Fruit fly (Drosophila melanogaster) whole organism, embryonic: ENCODE data around the gene CG4297.
A peak's percentile ranks its signal among the peaks of the same experiment; 100 is the strongest.

Source experiments
- Awh ChIP-seq: fragments of 200-800 bp; sonication (Bioruptor generic); IDR thresholded peaks from 2 replicates; pipeline ENCODE4, ENCODE4 v1.3.6; 2022; ENCODE audit warnings: missing biosample characterization, missing genetic modification characterization
- CG11504 ChIP-seq: fragments of 200-800 bp; sonication (Bioruptor generic); optimal IDR thresholded peaks from 3 replicates; lab custom pipeline; 2019; ENCODE audit warnings: missing biosample characterization, mild to moderate bottlenecking, missing genetic modification characterization, moderate library complexity
- CG12071 ChIP-seq: fragments of 200-800 bp; sonication (Bioruptor generic); optimal IDR thresholded peaks from 3 replicates; lab custom pipeline; 2018; ENCODE audit warnings: missing biosample characterization, mild to moderate bottlenecking, missing genetic modification characterization
- CG1233 ChIP-seq: fragments of 200-800 bp; sonication (Bioruptor generic); optimal IDR thresholded peaks from 4 replicates; lab custom pipeline; 2018; ENCODE audit warnings: missing biosample characterization, mild to moderate bottlenecking, missing genetic modification characterization
- CG14441 ChIP-seq: fragments of 200-800 bp; sonication (Bioruptor generic); IDR thresholded peaks from 2 replicates; pipeline ENCODE4 v1.3.6; 2022; ENCODE audit warnings: missing biosample characterization, missing genetic modification characterization
- CG17829 ChIP-seq: fragments of 200-800 bp; optimal IDR thresholded peaks from 2 replicates; lab custom pipeline; 2019; ENCODE audit warnings: missing biosample characterization, mild to moderate bottlenecking, missing genetic modification characterization, moderate library complexity
- CG2199 ChIP-seq: fragments of 200-800 bp; sonication (Bioruptor generic); IDR thresholded peaks from 3 replicates; pipeline ENCODE4 v1.3.6; 2022; ENCODE audit warnings: missing biosample characterization, missing genetic modification characterization
- CG2712 ChIP-seq: fragments of 200-800 bp; optimal IDR thresholded peaks from 3 replicates; lab custom pipeline; 2019; ENCODE audit warnings: missing biosample characterization, mild to moderate bottlenecking, missing genetic modification characterization, moderate library complexity
- CG32532 ChIP-seq: fragments of 200-800 bp; sonication (Bioruptor generic); IDR thresholded peaks from 2 replicates; pipeline ENCODE4 v1.3.6; 2022; ENCODE audit warnings: missing biosample characterization, missing genetic modification characterization
- CG3281 ChIP-seq: fragments of 200-800 bp; sonication (Bioruptor generic); optimal IDR thresholded peaks from 3 replicates; lab custom pipeline; 2017; ENCODE audit warnings: missing biosample characterization, mild to moderate bottlenecking, missing genetic modification characterization
- CG34376 ChIP-seq: fragments of 200-800 bp; sonication (Bioruptor generic); optimal IDR thresholded peaks from 2 replicates; lab custom pipeline; 2018; ENCODE audit warnings: missing biosample characterization, mild to moderate bottlenecking, missing genetic modification characterization
- CG3726 ChIP-seq: fragments of 200-800 bp; sonication (Bioruptor generic); IDR thresholded peaks from 3 replicates; pipeline ENCODE4, ENCODE4 v1.3.6; 2022; ENCODE audit warnings: missing biosample characterization, missing genetic modification characterization
- CG42726 ChIP-seq: fragments of 200-800 bp; sonication (Bioruptor generic); IDR thresholded peaks from 2 replicates; pipeline ENCODE4 v1.3.6; 2022; ENCODE audit warnings: missing biosample characterization, missing genetic modification characterization; ENCODE audit not compliant: partially characterized antibody
- CG5953 ChIP-seq: fragments of 200-800 bp; sonication (Bioruptor generic); IDR thresholded peaks from 2 replicates; pipeline ENCODE4 v1.3.6; 2022; ENCODE audit warnings: missing biosample characterization, missing genetic modification characterization
- CG6654 ChIP-seq: fragments of 200-800 bp; sonication (Bioruptor generic); optimal IDR thresholded peaks from 2 replicates; lab custom pipeline; 2017; ENCODE audit warnings: missing biosample characterization, mild to moderate bottlenecking, missing genetic modification characterization
- CG6791 ChIP-seq: fragments of 200-800 bp; sonication (Bioruptor generic); IDR thresholded peaks from 3 replicates; pipeline ENCODE4 v1.3.6; 2022; ENCODE audit warnings: missing biosample characterization, missing genetic modification characterization; ENCODE audit not compliant: partially characterized antibody
- CG7271 ChIP-seq: fragments of 200-800 bp; sonication (Bioruptor generic); optimal IDR thresholded peaks from 2 replicates; lab custom pipeline; 2018; ENCODE audit warnings: missing biosample characterization, mild to moderate bottlenecking, missing genetic modification characterization, moderate library complexity
- CG7839 ChIP-seq: fragments of 200-800 bp; sonication (Bioruptor generic); optimal IDR thresholded peaks from 3 replicates; lab custom pipeline; 2018; ENCODE audit warnings: missing biosample characterization, mild to moderate bottlenecking, missing genetic modification characterization, moderate library complexity
- CG8281 ChIP-seq: fragments of 200-800 bp; sonication (Bioruptor generic); optimal IDR thresholded peaks from 2 replicates; lab custom pipeline; 2018; ENCODE audit warnings: missing biosample characterization, mild to moderate bottlenecking, missing genetic modification characterization, moderate library complexity
- CG9437 ChIP-seq: fragments of 200-800 bp; sonication (Bioruptor generic); optimal IDR thresholded peaks from 2 replicates; lab custom pipeline; 2018; ENCODE audit warnings: missing biosample characterization, mild to moderate bottlenecking, missing genetic modification characterization
- CG9797 ChIP-seq: fragments of 200-800 bp; sonication (Bioruptor generic); optimal IDR thresholded peaks from 3 replicates; lab custom pipeline; 2018; ENCODE audit warnings: missing biosample characterization, mild to moderate bottlenecking, missing genetic modification characterization
- CG9817 ChIP-seq: fragments of 200-800 bp; sonication (Bioruptor generic); optimal IDR thresholded peaks from 2 replicates; lab custom pipeline; 2018; ENCODE audit warnings: missing biosample characterization, mild to moderate bottlenecking, missing genetic modification characterization, moderate library complexity
- Camta ChIP-seq: fragments of 200-800 bp; sonication (Bioruptor generic); optimal IDR thresholded peaks from 2 replicates; lab custom pipeline; 2016; ENCODE audit warnings: missing biosample characterization, missing genetic modification characterization
- Dek ChIP-seq: fragments of 200-800 bp; sonication (Bioruptor generic); optimal IDR thresholded peaks from 3 replicates; lab custom pipeline; 2019; ENCODE audit warnings: missing biosample characterization, mild to moderate bottlenecking, missing genetic modification characterization, moderate library complexity
- Doc3 ChIP-seq: fragments of 200-800 bp; sonication (Bioruptor generic); IDR thresholded peaks from 3 replicates; pipeline ENCODE4 v1.3.6; 2022; ENCODE audit warnings: missing biosample characterization, missing genetic modification characterization; ENCODE audit not compliant: partially characterized antibody
- NC2α ChIP-seq: fragments of 200-800 bp; sonication (Bioruptor generic); optimal IDR thresholded peaks from 2 replicates; lab custom pipeline; 2016; ENCODE audit warnings: missing biosample characterization, missing genetic modification characterization
- Ssrp ChIP-seq: fragments of 200-800 bp; sonication (Bioruptor generic); optimal IDR thresholded peaks from 2 replicates; lab custom pipeline; 2018; ENCODE audit warnings: missing biosample characterization, mild to moderate bottlenecking, missing genetic modification characterization, moderate library complexity
- Usf ChIP-seq: fragments of 200-800 bp; sonication (Bioruptor generic); optimal IDR thresholded peaks from 2 replicates; lab custom pipeline; 2017; ENCODE audit warnings: missing genotype, missing biosample characterization, missing genetic modification characterization
- abd-A ChIP-seq: fragments of 200-800 bp; sonication (Bioruptor generic); optimal IDR thresholded peaks from 3 replicates; lab custom pipeline; 2019; ENCODE audit warnings: missing biosample characterization, mild to moderate bottlenecking, missing genetic modification characterization, moderate library complexity
- amos ChIP-seq: fragments of 200-800 bp; sonication (Bioruptor generic); IDR thresholded peaks from 2 replicates; pipeline ENCODE4 v1.3.6; 2022; ENCODE audit warnings: missing biosample characterization, missing genetic modification characterization; ENCODE audit not compliant: partially characterized antibody
- ato ChIP-seq: fragments of 200-800 bp; sonication (Bioruptor generic); IDR thresholded peaks from 2 replicates; pipeline ENCODE4 v1.3.6; 2022; ENCODE audit warnings: missing biosample characterization, missing genetic modification characterization; ENCODE audit not compliant: partially characterized antibody
- az2 ChIP-seq: fragments of 200-800 bp; sonication (Bioruptor generic); optimal IDR thresholded peaks from 3 replicates; lab custom pipeline; 2016; ENCODE audit warnings: missing biosample characterization, missing genetic modification characterization
- ci ChIP-seq: fragments of 200-800 bp; sonication (Bioruptor generic); IDR thresholded peaks from 3 replicates; pipeline ENCODE4 v1.3.6; 2022; ENCODE audit warnings: missing biosample characterization, missing genetic modification characterization
- fd64A ChIP-seq: fragments of 200-800 bp; sonication (Bioruptor generic); optimal IDR thresholded peaks from 3 replicates; lab custom pipeline; 2018; ENCODE audit warnings: missing biosample characterization, mild to moderate bottlenecking, missing genetic modification characterization
- lola ChIP-seq, 3 experiments: fragments of >200 bp in 2 of 3; fragments of 200-800 bp in 1 of 3; sonication (Bioruptor generic) in 1 of 3; optimal IDR thresholded peaks; 2 replicates each; lab custom pipeline; 2017 to 2019; ENCODE audit warnings: missing biosample characterization in 3 of 3, missing genetic modification characterization in 3 of 3, mild to moderate bottlenecking in 1 of 3, moderate library complexity in 1 of 3
- mam ChIP-seq: fragments of 200-800 bp; sonication (Bioruptor generic); optimal IDR thresholded peaks from 3 replicates; lab custom pipeline; 2016; ENCODE audit warnings: missing biosample characterization, missing genetic modification characterization
- mld ChIP-seq: fragments of 200-800 bp; sonication (Bioruptor generic); IDR thresholded peaks from 3 replicates; pipeline ENCODE4 v1.3.6; 2022; ENCODE audit warnings: missing biosample characterization, missing genetic modification characterization; ENCODE audit not compliant: partially characterized antibody
- nerfin-1 ChIP-seq: fragments of 200-800 bp; sonication (Bioruptor generic); optimal IDR thresholded peaks from 3 replicates; lab custom pipeline; 2019; ENCODE audit warnings: missing biosample characterization, mild to moderate bottlenecking, missing genetic modification characterization, moderate library complexity
- nerfin-2 ChIP-seq: fragments of 200-800 bp; sonication (Bioruptor generic); IDR thresholded peaks from 2 replicates; pipeline ENCODE4 v1.3.6; 2022; ENCODE audit warnings: missing biosample characterization, missing genetic modification characterization; ENCODE audit not compliant: partially characterized antibody
- nom ChIP-seq: fragments of 200-800 bp; sonication (Bioruptor generic); optimal IDR thresholded peaks from 2 replicates; lab custom pipeline; 2017; ENCODE audit warnings: missing biosample characterization, missing genetic modification characterization, mild to moderate bottlenecking, moderate library complexity, missing genetic modification reagents
- odd ChIP-seq: fragments of 200-800 bp; sonication (Bioruptor generic); optimal IDR thresholded peaks from 2 replicates; lab custom pipeline; 2017; ENCODE audit warnings: missing biosample characterization, mild to moderate bottlenecking, missing genetic modification characterization
- peb ChIP-seq: fragments of 200-800 bp; sonication (Bioruptor generic); IDR thresholded peaks from 2 replicates; pipeline ENCODE4 v1.3.6; 2022; ENCODE audit warnings: missing biosample characterization, missing genetic modification characterization
- pfk ChIP-seq: fragments of 200-800 bp; sonication (Bioruptor generic); optimal IDR thresholded peaks from 2 replicates; lab custom pipeline; 2018; ENCODE audit warnings: missing biosample characterization, mild to moderate bottlenecking, missing genetic modification characterization, moderate library complexity
- phol ChIP-seq: fragments of 200-800 bp; sonication (Bioruptor generic); optimal IDR thresholded peaks from 3 replicates; lab custom pipeline; 2018; ENCODE audit warnings: missing biosample characterization, mild to moderate bottlenecking, missing genetic modification characterization, moderate library complexity
- sug ChIP-seq: fragments of 200-800 bp; optimal IDR thresholded peaks from 2 replicates; lab custom pipeline; 2019; ENCODE audit warnings: missing biosample characterization, mild to moderate bottlenecking, missing genetic modification characterization, moderate library complexity
- tap ChIP-seq: fragments of 200-800 bp; optimal IDR thresholded peaks from 3 replicates; lab custom pipeline; 2019; ENCODE audit warnings: missing biosample characterization, mild to moderate bottlenecking, missing genetic modification characterization, moderate library complexity
- yki ChIP-seq: fragments of >200 bp; optimal IDR thresholded peaks from 3 replicates; lab custom pipeline; 2018
- zen2 ChIP-seq: fragments of 200-800 bp; sonication (Bioruptor generic); IDR thresholded peaks from 3 replicates; pipeline ENCODE4 v1.3.6; 2022; ENCODE audit warnings: missing biosample characterization, missing genetic modification characterization; ENCODE audit not compliant: partially characterized antibody

Gene CG4297

DNA sequence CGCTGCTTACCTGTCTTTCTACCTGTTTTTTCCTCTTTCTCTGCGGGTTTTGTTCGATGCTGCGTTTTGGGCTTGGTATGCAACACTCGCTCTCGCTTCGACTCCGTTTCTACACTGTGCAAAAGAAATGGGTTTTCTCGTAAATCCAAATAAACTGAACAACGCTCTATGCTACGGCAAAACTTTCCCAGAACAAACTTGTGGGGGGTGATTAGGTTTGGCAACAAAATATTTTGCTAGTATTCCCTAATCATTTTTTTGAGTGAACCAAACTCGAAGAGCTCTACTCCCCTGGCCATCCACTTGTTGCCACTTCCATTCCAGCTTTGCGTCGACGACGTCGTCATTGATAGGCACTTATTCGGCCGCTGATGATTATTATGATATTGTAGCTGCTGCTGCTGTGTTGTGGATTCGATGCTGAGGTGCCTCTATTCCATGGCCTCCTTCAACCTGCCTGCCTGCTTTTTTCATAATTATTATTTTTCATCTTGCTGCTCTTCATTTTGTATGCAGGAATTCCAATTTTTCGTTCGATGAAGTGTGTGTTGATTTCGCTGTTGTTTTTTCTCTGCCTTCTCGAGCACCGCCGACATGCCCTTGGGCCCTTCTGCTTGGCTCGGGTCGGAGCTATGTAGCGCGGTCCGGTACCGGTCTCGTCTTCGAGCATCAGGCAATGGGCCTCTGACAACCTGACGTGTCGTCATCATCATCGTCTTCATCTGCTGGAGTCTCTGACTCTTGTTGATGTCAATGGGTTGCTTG lies 29.9 kb downstream of the CG4297 start (continued):
- TF ChIP-seq Dek (tag; lab: Kevin White, UChicago), result peak; percentile 51
- peak; percentile 38 for TF ChIP-seq CG9437 (GFP tag; lab: Kevin White, UChicago)
- no peak for TF ChIP-seq pfk (GFP tag; lab: Kevin White, UChicago)
- peak; percentile 69 for TF ChIP-seq CG1233
- peak; percentile 92 for TF ChIP-seq CG2712 (tag; lab: Kevin White, UChicago)
- TF ChIP-seq CG14441 (GFP tag; lab: Robert Waterston, UW), result peak; percentile 79
- TF ChIP-seq CG34376, result no peak
- no peak for TF ChIP-seq CG6791 (GFP tag; lab: Robert Waterston, UW)
- TF ChIP-seq CG8281, result peak; percentile 47
- peak; percentile 48 for TF ChIP-seq Usf
- TF ChIP-seq Ssrp (tag; lab: Kevin White, UChicago), result peak; percentile 76
- peak; percentile 49 for TF ChIP-seq NC2α
- TF ChIP-seq ci (GFP tag; lab: Robert Waterston, UW), result peak; percentile 96
- TF ChIP-seq zen2 (GFP tag; lab: Robert Waterston, UW), result no peak
- peak; percentile 76 for TF ChIP-seq Awh (GFP tag; lab: Robert Waterston, UW)
- no peak for TF ChIP-seq ato (GFP tag; lab: Robert Waterston, UW)
- TF ChIP-seq lola (GFP tag; optimal IDR thresholded peaks at IDR 0.05; lab: Kevin White, UChicago), result peak in 1 of 3 experiments; percentile 82
- peak; percentile 37 for TF ChIP-seq CG7271
- TF ChIP-seq amos (GFP tag; lab: Robert Waterston, UW), result no peak
- peak; percentile 82 for TF ChIP-seq Camta (GFP tag; lab: Kevin White, UChicago)
- no peak for TF ChIP-seq CG11504 (tag; lab: Kevin White, UChicago)
- TF ChIP-seq abd-A, result no peak
- peak; percentile 82 for TF ChIP-seq CG7839 (tag; lab: Kevin White, UChicago)
- peak; percentile 55 for TF ChIP-seq mam (GFP tag; lab: Kevin White, UChicago)
- peak; percentile 92 for TF ChIP-seq CG5953
- no peak for TF ChIP-seq mld (GFP tag; lab: Robert Waterston, UW)
- TF ChIP-seq nerfin-1 (tag; lab: Kevin White, UChicago), result peak; percentile 73
- TF ChIP-seq odd (GFP tag; lab: Kevin White, UChicago), result peak; percentile 56
- TF ChIP-seq CG9817 (tag; lab: Kevin White, UChicago), result peak; percentile 29
- peak; percentile 65; the same call in 1 of the 2 replicates for TF ChIP-seq CG32532 (GFP tag; lab: Robert Waterston, UW)
- TF ChIP-seq tap (tag; lab: Kevin White, UChicago), result peak; percentile 79
- peak; percentile 91 for TF ChIP-seq nom (GFP tag; lab: Kevin White, UChicago)
- peak; percentile 76 for TF ChIP-seq fd64A (GFP tag; lab: Kevin White, UChicago)
- TF ChIP-seq CG42726 (GFP tag; lab: Robert Waterston, UW), result no peak
- peak; percentile 42 for TF ChIP-seq CG6654 (GFP tag; lab: Kevin White, UChicago)
- TF ChIP-seq Doc3 (GFP tag; lab: Robert Waterston, UW), result no peak
- peak; percentile 86 for TF ChIP-seq az2 (GFP tag; lab: Kevin White, UChicago)
- peak; percentile 82 for TF ChIP-seq peb (GFP tag; lab: Robert Waterston, UW)
- TF ChIP-seq yki (lab: Kevin White, UChicago), result no peak
- TF ChIP-seq CG2199 (GFP tag; lab: Robert Waterston, UW), result peak; percentile 85; the same call in 2 of the 3 replicates
- TF ChIP-seq sug (tag; lab: Kevin White, UChicago), result no peak
- peak; percentile 17 for TF ChIP-seq CG9797 (GFP tag; lab: Kevin White, UChicago)
- TF ChIP-seq CG17829, result peak; percentile 91
- TF ChIP-seq phol, result peak; percentile 88
- no peak for TF ChIP-seq nerfin-2 (GFP tag; lab: Robert Waterston, UW)
- no peak for TF ChIP-seq CG3281 (GFP tag; lab: Kevin White, UChicago)
- peak; percentile 73 for TF ChIP-seq CG12071
- peak; percentile 75; the same call in 2 of the 3 replicates for TF ChIP-seq CG3726 (GFP tag; lab: Robert Waterston, UW)
